Fruit fly (Drosophila melanogaster): Measurements from ENCODE around the gene CG10555.
A peak's percentile ranks its signal among the peaks of the same experiment; 100 is the strongest.

Gene CG10555

dm6 chrX:8409793-8410192 lies 11.1 kb downstream of the CG10555 start (continued):
- TF ChIP-seq bowl (GFP tag; IDR thresholded peaks at IDR 0.05): peak; percentile 98
- no peak for TF ChIP-seq CG6254 (GFP tag; optimal IDR thresholded peaks at IDR 0.05)
- TF ChIP-seq cas (GFP tag; IDR thresholded peaks at IDR 0.05): peak; percentile 91
- TF ChIP-seq corto (GFP tag; optimal IDR thresholded peaks at IDR 0.05): peak; percentile 78
- TF ChIP-seq sob (GFP tag; IDR thresholded peaks at IDR 0.05): peak; percentile 85
- peak; percentile 76 for TF ChIP-seq sug (tag; optimal IDR thresholded peaks at IDR 0.05)
- peak; percentile 34 for TF ChIP-seq CG33557 (GFP tag; optimal IDR thresholded peaks at IDR 0.05)
- TF ChIP-seq CG4328 (GFP tag; optimal IDR thresholded peaks at IDR 0.05): peak; percentile 83
- TF ChIP-seq dati (GFP tag; IDR thresholded peaks at IDR 0.05): no peak
- peak; percentile 99 for TF ChIP-seq CG15479 (GFP tag; optimal IDR thresholded peaks at IDR 0.05)
- TF ChIP-seq Stat92E (GFP tag; optimal IDR thresholded peaks at IDR 0.05): no peak
- peak; percentile 87 for TF ChIP-seq NFAT (GFP tag; IDR thresholded peaks at IDR 0.05)
- peak; percentile 56; the same call in 1 of the 3 replicates for TF ChIP-seq gce (GFP tag; IDR thresholded peaks at IDR 0.05)
- TF ChIP-seq BtbVII (GFP tag; optimal IDR thresholded peaks at IDR 0.05): peak; percentile 74
- no peak for TF ChIP-seq Myb (GFP tag; optimal IDR thresholded peaks at IDR 0.05)
- peak; percentile 80 for TF ChIP-seq CG12071 (GFP tag; optimal IDR thresholded peaks at IDR 0.05)
- peak; percentile 33 for TF ChIP-seq YL-1 (GFP tag; optimal IDR thresholded peaks at IDR 0.05)
- 0 out of 3 replicates have a peak, but pooled peaks have one; percentile 8 for TF ChIP-seq CG34224 (GFP tag; IDR thresholded peaks at IDR 0.05; ENCODE audit: partially characterized antibody)
- TF ChIP-seq CG4707 (GFP tag; optimal IDR thresholded peaks at IDR 0.05): peak; percentile 31
- peak; percentile 61 for TF ChIP-seq CG31365 (tag; optimal IDR thresholded peaks at IDR 0.05)
- no peak for TF ChIP-seq NC2β (GFP tag; optimal IDR thresholded peaks at IDR 0.05)
- peak; percentile 87 for TF ChIP-seq CG13894 (tag; optimal IDR thresholded peaks at IDR 0.05)
- no peak for TF ChIP-seq CG8290 (GFP tag; optimal IDR thresholded peaks at IDR 0.05)
- TF ChIP-seq CG8290 (tag; optimal IDR thresholded peaks at IDR 0.05): peak in 1 of 2 experiments; percentile 73
- peak; percentile 90; the same call in 2 of the 3 replicates for TF ChIP-seq so (GFP tag; IDR thresholded peaks at IDR 0.05)
- TF ChIP-seq CG7928 (GFP tag; optimal IDR thresholded peaks at IDR 0.05): no peak
- peak; percentile 68 for TF ChIP-seq CG12299 (tag; optimal IDR thresholded peaks at IDR 0.05)
- peak; percentile 15 for TF ChIP-seq pzg (GFP tag; optimal IDR thresholded peaks at IDR 0.05)
- TF ChIP-seq CG16779 (GFP tag; IDR thresholded peaks at IDR 0.05): peak; percentile 80; the same call in 1 of the 2 replicates
- TF ChIP-seq ci (GFP tag; IDR thresholded peaks at IDR 0.05): peak; percentile 96
- no peak for TF ChIP-seq ttk (GFP tag; IDR thresholded peaks at IDR 0.05)
- TF ChIP-seq sens-2 (GFP tag; IDR thresholded peaks at IDR 0.05): peak; percentile 39; the same call in 1 of the 2 replicates
- TF ChIP-seq Usf (GFP tag; optimal IDR thresholded peaks at IDR 0.05): no peak
- TF ChIP-seq ATbp (GFP tag; optimal IDR thresholded peaks at IDR 0.05): no peak
- TF ChIP-seq CG17328 (GFP tag; IDR thresholded peaks at IDR 0.05): peak; percentile 63; the same call in 1 of the 2 replicates
- TF ChIP-seq Hr78 (GFP tag; optimal IDR thresholded peaks at IDR 0.05): no peak
- peak; percentile 68; the same call in 1 of the 2 replicates for TF ChIP-seq CG11247 (GFP tag; IDR thresholded peaks at IDR 0.05)
- TF ChIP-seq lov (optimal IDR thresholded peaks at IDR 0.05): no peak
- TF ChIP-seq lov (GFP tag; IDR thresholded peaks at IDR 0.05): peak; percentile 76; the same call in 2 of the 3 replicates
- TF ChIP-seq CG8281 (tag; optimal IDR thresholded peaks at IDR 0.05): no peak
- TF ChIP-seq CG11695 (GFP tag; IDR thresholded peaks at IDR 0.05): peak; percentile 65; the same call in 2 of the 3 replicates
- no peak for TF ChIP-seq Xbp1 (GFP tag; optimal IDR thresholded peaks at IDR 0.05)
- 0 out of 3 replicates have a peak, but pooled peaks have one; percentile 51 for TF ChIP-seq H15 (GFP tag; IDR thresholded peaks at IDR 0.05)
- TF ChIP-seq Antp (GFP tag; optimal IDR thresholded peaks at IDR 0.05): no peak
- no peak for TF ChIP-seq sisA (GFP tag; IDR thresholded peaks at IDR 0.05)
- TF ChIP-seq jing (GFP tag; optimal IDR thresholded peaks at IDR 0.05): no peak
- no peak for TF ChIP-seq gcm2 (GFP tag; optimal IDR thresholded peaks at IDR 0.05)
- no peak for TF ChIP-seq Dref (GFP tag; IDR thresholded peaks at IDR 0.05)
- no peak for TF ChIP-seq TFAM (GFP tag; optimal IDR thresholded peaks at IDR 0.05)
- TF ChIP-seq ash1 (GFP tag; optimal IDR thresholded peaks at IDR 0.05): peak; percentile 58
- TF ChIP-seq CG7745 (tag; optimal IDR thresholded peaks at IDR 0.05): peak; percentile 80
